Fruit fly (Drosophila melanogaster) whole organism, pupa: ENCODE measurements around the gene Spn28B.

Experiments
- CG8159 ChIP-seq: fragments of 200-800 bp; sonication (Bioruptor generic); optimal IDR thresholded peaks from 3 replicates; lab custom pipeline; 2018; ENCODE audit warnings: missing biosample characterization, mild to moderate bottlenecking, missing genetic modification characterization, moderate library complexity
- CG8301 ChIP-seq: fragments of 200-800 bp; sonication (Bioruptor generic); optimal IDR thresholded peaks from 2 replicates; lab custom pipeline; 2018; ENCODE audit warnings: missing biosample characterization, mild to moderate bottlenecking, missing genetic modification characterization
- Pif1B ChIP-seq: fragments of 200-800 bp; sonication (Bioruptor generic); optimal IDR thresholded peaks from 3 replicates; lab custom pipeline; 2016; ENCODE audit warnings: missing biosample characterization, missing genetic modification characterization

- TF ChIP-seq Pif1B (GFP tag; lab: Kevin White, UChicago): no peak
- no peak for TF ChIP-seq CG8159 (tag; lab: Kevin White, UChicago)
- TF ChIP-seq CG8301 (tag; lab: Kevin White, UChicago): no peak
These were observed 45.4 kb upstream of the Spn28B start for dm6 chr2L:7536332-7536731.
